Worm (Caenorhabditis elegans): ENCODE measurements around the gene cyp-13A1.

DNA sequence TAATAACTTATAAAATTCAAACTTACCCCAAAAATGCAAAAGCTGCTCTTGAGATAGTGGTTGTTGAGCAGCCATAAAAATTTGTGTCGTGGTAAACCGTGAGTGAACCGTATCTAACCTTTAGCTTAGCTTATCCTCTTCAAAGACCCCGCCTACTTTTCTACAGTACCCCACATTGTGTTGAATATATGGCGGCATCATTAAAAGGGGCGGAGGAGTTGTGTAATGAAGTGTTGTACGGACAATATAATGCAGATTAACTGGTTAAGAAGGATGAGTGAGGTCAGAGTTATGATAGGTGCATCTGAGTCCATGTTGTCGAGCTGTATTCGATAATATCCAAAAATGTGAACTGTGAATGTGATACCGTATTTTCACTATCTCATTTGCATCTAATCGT, 46.1 kb upstream of the cyp-13A1 start, which contains the start of gene eyg-1:
- TF ChIP-seq lin-15B (tag; optimal IDR thresholded peaks at IDR 0.05) (no peak), ztf-4 (tag; optimal IDR thresholded peaks at IDR 0.05) (no peak), R02D3.7 (tag; optimal IDR thresholded peaks at IDR 0.05) (no peak), lin-39 (tag; optimal IDR thresholded peaks at IDR 0.05) (no peak), skn-1 (tag; optimal IDR thresholded peaks at IDR 0.05) (no peak), nhr-12 (tag; optimal IDR thresholded peaks at IDR 0.05) (no peak), ama-1 (optimal IDR thresholded peaks at IDR 0.05) (no peak), pqm-1 (tag; optimal IDR thresholded peaks at IDR 0.05) (no peak), jun-1 (tag; optimal IDR thresholded peaks at IDR 0.05) (no peak)

Data from whole organism, L3 larva.